Worm (Caenorhabditis elegans) whole organism, midembryonic: Measurements from ENCODE around the gene smex-2.
A peak's percentile ranks its signal among the peaks of the same experiment; 100 is the strongest.

Experiments
- T22C8.4 ChIP-seq: fragments of 200-800 bp; sonication (Bioruptor generic); IDR thresholded peaks from 2 replicates; pipeline ENCODE4 v1.3.6; 2022; ENCODE audit warnings: missing genetic modification characterization, missing compliant biosample characterization
- cog-1 ChIP-seq: sonication (generic microtip); optimal IDR thresholded peaks from 2 replicates; lab custom pipeline; 2016; ENCODE audit warnings: missing genetic modification characterization, missing compliant biosample characterization
- flt-1 ChIP-seq: fragments of 200-800 bp; sonication (Bioruptor generic); IDR thresholded peaks from 2 replicates; pipeline ENCODE4 v1.3.6; 2022; ENCODE audit warnings: missing genetic modification characterization, missing compliant biosample characterization
- klf-2 ChIP-seq: fragments of 200-800 bp; sonication (Bioruptor generic); conservative IDR thresholded peaks from 2 replicates; pipeline ENCODE4 v1.3.6; 2022; ENCODE audit warnings: missing genetic modification reagents, missing genetic modification characterization, missing compliant biosample characterization
- med-1 ChIP-seq: sonication (generic microtip); optimal IDR thresholded peaks from 2 replicates; lab custom pipeline; 2017; ENCODE audit warnings: missing genetic modification characterization, mild to moderate bottlenecking, missing compliant biosample characterization, antibody characterized with exemption, missing genetic modification reagents; ENCODE audit not compliant: insufficient read depth
- ref-1 ChIP-seq: fragments of 200-800 bp; sonication (Bioruptor generic); conservative IDR thresholded peaks from 2 replicates; pipeline ENCODE4 v1.3.6; 2022; ENCODE audit warnings: missing genetic modification reagents, missing genetic modification characterization, missing compliant biosample characterization
- tab-1 ChIP-seq: fragments of 200-800 bp; sonication (Bioruptor generic); IDR thresholded peaks from 2 replicates; pipeline ENCODE4 v1.3.6; 2022; ENCODE audit warnings: missing genetic modification characterization, missing compliant biosample characterization
- ztf-23 ChIP-seq: fragments of 200-800 bp; sonication (Bioruptor generic); IDR thresholded peaks from 2 replicates; pipeline ENCODE4 v1.3.6; 2022; ENCODE audit warnings: missing genetic modification reagents, missing genetic modification characterization, missing compliant biosample characterization
- ztf-29 ChIP-seq: fragments of 200-800 bp; sonication (Bioruptor generic); IDR thresholded peaks from 2 replicates; pipeline ENCODE4 v1.3.6; 2022; ENCODE audit warnings: missing genetic modification reagents, missing genetic modification characterization, missing compliant biosample characterization

Gene smex-2

DNA sequence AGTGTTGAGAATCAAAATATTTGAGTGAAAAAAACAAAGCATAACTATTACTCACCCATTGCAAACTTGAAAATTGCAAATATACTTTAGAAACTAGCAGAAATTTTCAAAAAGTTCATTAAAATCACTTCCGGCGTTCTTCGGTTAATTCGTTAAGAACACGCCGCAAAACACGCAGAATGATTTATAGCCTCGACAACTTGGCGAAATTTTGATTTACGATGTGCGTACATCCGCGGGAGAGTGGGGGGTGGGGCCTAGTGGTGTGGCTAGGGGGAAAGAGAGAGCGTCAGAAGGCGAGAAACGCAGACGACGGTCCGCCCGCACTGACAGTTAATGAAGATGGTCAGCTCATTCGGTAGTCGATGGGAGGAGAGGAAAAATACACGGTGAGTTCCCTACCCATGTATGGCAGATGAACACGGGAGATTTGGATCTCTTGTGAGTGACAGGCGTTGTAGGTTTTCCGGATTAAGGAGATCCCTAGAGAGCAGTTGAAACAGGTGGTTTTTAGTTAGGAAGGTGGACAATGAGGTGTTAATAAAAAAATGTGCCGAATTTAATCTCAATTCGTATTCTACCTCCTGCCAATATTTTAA lies 7.0 kb upstream of the smex-2 start, which contains the start of gene igcm-4:
TSS of gene igcm-4 (minus strand) at position 237 of the 599 bp plus-strand sequence.
- TF ChIP-seq tab-1 (GFP tag; lab: Robert Waterston, UW): no peak
- TF ChIP-seq med-1: no peak
- TF ChIP-seq T22C8.4: no peak
- no peak for TF ChIP-seq klf-2
- no peak for TF ChIP-seq ref-1 (GFP tag; lab: Robert Waterston, UW)
- TF ChIP-seq ztf-23 (GFP tag; lab: Robert Waterston, UW): peak; percentile 59; the same call in 1 of the 2 replicates
- TF ChIP-seq ztf-29: no peak
- peak; percentile 27 for TF ChIP-seq cog-1 (tag; lab: Kevin White, UChicago)
- 0 out of 2 replicates have a peak, but pooled peaks have one; percentile 40 for TF ChIP-seq flt-1 (GFP tag; lab: Robert Waterston, UW)

DNA sequence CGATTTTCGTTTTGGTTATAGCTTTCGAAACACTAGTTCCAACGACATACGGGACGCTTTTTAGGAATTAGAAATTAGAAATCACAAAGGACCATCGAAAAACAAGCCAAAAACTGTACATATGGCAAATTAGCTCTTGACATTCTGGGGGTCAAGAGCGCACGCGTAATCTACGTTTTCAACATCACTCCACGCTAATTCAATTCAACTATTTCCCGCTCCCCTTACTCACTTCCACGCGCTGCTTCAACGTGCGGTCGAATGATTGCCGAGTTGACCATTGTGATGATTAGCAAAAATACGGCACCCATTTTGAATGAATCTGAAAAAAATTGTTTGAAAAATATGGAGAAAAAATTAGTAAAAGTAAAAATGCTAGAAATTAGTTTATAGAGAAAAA lies 6.3 kb upstream of the smex-2 start:
- TF ChIP-seq cog-1 (tag; lab: Kevin White, UChicago): no peak
- no peak for TF ChIP-seq ztf-23 (GFP tag; lab: Robert Waterston, UW)
- no peak for TF ChIP-seq tab-1 (GFP tag; lab: Robert Waterston, UW)
- no peak for TF ChIP-seq klf-2
- no peak for TF ChIP-seq ztf-29
- TF ChIP-seq flt-1 (GFP tag; lab: Robert Waterston, UW): no peak
- no peak for TF ChIP-seq med-1
- no peak for TF ChIP-seq T22C8.4
- TF ChIP-seq ref-1 (GFP tag; lab: Robert Waterston, UW): no peak

DNA sequence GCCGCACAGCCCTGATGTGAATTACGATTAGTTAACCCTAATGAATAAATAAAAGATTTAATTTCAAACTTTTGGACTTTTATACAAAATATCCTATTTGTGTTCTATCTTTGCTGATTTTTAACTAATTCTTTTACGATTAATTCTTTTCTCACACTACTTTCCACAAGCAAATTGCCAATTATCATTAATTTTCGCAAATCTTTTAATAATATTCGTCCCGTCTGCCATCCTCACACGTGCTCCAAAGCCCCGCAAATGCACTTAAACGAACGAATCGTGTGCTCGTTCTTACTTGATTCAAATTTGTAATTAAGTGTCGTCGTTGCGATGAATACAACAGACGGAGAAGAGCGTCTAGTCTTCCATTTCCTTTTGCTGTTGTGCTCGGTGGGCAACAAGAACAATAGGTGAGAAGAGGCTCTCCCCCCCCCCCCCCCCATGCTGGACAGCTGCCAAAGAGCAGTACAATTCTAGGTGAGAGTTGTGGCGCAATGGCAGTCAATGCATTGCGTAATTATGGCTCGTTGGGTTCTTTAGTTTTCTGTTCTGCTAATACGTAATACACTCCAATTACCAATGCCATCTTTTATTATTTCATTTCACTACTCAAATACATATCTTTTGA lies 5.4 kb upstream of the smex-2 start:
- 0 out of 2 replicates have a peak, but pooled peaks have one; percentile 53 for TF ChIP-seq ztf-23 (GFP tag; lab: Robert Waterston, UW)
- TF ChIP-seq T22C8.4: no peak
- TF ChIP-seq cog-1 (tag; lab: Kevin White, UChicago): no peak
- 0 out of 2 replicates have a peak, but pooled peaks have one; percentile 22 for TF ChIP-seq tab-1 (GFP tag; lab: Robert Waterston, UW)
- TF ChIP-seq med-1: no peak
- TF ChIP-seq ref-1 (GFP tag; lab: Robert Waterston, UW): no peak
- TF ChIP-seq flt-1 (GFP tag; lab: Robert Waterston, UW): peak; percentile 59; the same call in 1 of the 2 replicates

ce11 chrX:2043224-2043623 lies 4.0 kb upstream of the smex-2 start:
- TF ChIP-seq ztf-23 (GFP tag; lab: Robert Waterston, UW): peak; percentile 53; the same call in 1 of the 2 replicates
- no peak for TF ChIP-seq cog-1 (tag; lab: Kevin White, UChicago)
- no peak for TF ChIP-seq ref-1 (GFP tag; lab: Robert Waterston, UW)
- TF ChIP-seq flt-1 (GFP tag; lab: Robert Waterston, UW): no peak
- no peak for TF ChIP-seq ztf-29
- peak; percentile 40; the same call in 1 of the 2 replicates for TF ChIP-seq tab-1 (GFP tag; lab: Robert Waterston, UW)
- TF ChIP-seq klf-2: no peak
- no peak for TF ChIP-seq med-1

ce11 chrX:2042621-2043020 lies 3.4 kb upstream of the smex-2 start:
- no peak for TF ChIP-seq cog-1 (tag; lab: Kevin White, UChicago)
- 0 out of 2 replicates have a peak, but pooled peaks have one; percentile 45 for TF ChIP-seq tab-1 (GFP tag; lab: Robert Waterston, UW)

DNA sequence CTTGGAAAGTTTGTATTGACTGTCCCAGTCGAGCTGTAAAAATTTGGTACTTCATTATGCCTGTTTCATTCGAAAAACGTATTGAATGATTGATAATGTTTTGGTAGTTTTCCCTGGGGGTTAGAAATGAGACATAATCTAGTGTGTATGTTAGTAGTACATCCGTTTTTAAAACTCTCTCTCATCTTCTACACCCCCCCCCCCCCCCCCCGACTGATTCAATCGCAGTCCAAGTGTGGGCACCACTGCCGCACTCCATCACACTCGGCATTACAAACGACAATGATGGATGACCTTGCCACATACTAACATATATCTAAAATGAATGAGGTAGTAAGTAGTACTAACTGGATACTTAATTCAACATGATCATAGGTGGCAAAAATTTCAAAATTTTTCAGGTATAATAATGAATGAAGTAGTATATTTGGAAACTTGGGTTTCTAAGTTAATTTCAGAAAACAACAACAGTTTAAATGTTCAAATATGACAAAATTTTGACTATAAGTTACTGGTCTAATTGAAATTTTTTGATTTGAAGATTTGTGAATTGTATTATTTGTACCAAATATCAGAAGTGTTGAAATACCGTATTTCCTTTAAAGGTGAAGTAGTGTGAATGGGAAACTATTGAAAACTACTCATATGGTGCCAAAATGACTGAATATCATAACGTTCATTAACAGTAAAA lies 2.3 kb upstream of the smex-2 start:
- TF ChIP-seq tab-1 (GFP tag; lab: Robert Waterston, UW) (no peak), ztf-29 (no peak), klf-2 (no peak)

DNA sequence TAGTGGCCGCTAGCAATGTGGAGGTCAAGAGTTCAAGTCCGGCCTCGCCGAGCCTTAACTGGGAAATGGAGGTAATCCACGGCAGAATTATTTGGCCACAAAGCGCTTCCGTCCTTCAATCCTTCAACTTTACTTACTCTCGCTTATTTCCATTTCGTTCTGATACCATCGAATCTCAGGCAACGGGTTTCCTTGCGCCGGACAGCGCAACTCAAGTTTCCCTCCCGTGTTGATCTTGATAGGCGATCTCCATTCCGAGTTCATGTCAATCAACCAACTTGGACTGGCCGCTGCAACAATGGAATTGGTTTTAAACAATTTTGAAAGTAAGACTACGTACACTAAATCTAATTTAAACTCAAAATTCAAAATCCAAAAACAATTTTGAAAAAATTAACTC lies 1.6 kb upstream of the smex-2 start:
- no peak for TF ChIP-seq ztf-23 (GFP tag; lab: Robert Waterston, UW)
- no peak for TF ChIP-seq klf-2
- TF ChIP-seq cog-1 (tag; lab: Kevin White, UChicago): no peak
- no peak for TF ChIP-seq ref-1 (GFP tag; lab: Robert Waterston, UW)
- peak; percentile 46; the same call in 1 of the 2 replicates for TF ChIP-seq flt-1 (GFP tag; lab: Robert Waterston, UW)
- TF ChIP-seq ztf-29: no peak

DNA sequence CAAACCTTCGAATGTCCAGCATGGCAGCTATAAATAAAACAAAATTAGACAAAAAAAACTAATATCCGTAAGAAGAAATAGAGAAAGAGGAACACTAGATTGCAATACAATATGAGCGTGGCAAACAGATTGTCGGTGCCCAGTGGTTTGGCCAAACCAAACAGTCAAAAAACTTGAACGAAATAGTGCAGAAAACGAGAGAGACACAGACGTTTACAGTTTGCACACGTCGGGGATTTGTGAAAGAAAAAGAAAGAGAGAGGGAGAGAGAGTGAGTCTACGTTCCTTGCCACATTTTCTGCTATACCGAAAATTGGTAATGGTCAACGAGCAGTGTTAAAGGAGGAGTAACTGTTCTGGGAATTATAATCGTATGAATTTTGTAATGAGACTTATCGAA lies 4.1 kb downstream of the smex-2 start, which contains the start of gene ergi-1:
TSS of gene ergi-1 (minus strand) at position 101 of the 400 bp plus-strand sequence.
- TF ChIP-seq ztf-23 (GFP tag; lab: Robert Waterston, UW) (no peak), med-1 (no peak), flt-1 (GFP tag; lab: Robert Waterston, UW) (no peak), cog-1 (tag; lab: Kevin White, UChicago) (no peak), ref-1 (GFP tag; lab: Robert Waterston, UW) (no peak), ztf-29 (no peak), klf-2 (no peak), T22C8.4 (no peak), tab-1 (GFP tag; lab: Robert Waterston, UW) (no peak)

ce11 chrX:2031414-2031813 lies 7.8 kb downstream of the smex-2 start, which contains the start of gene Y102A11A.5:
Gene Y102A11A.5, minus strand, starts transcription at chrX:2031588.
- TF ChIP-seq med-1 (no peak), T22C8.4 (no peak), klf-2 (no peak), tab-1 (GFP tag; lab: Robert Waterston, UW) (no peak)

ce11 chrX:2030871-2031270 lies 8.4 kb downstream of the smex-2 start:
- no peak for TF ChIP-seq ztf-29
